Worm (Caenorhabditis elegans): ENCODE data around the gene K12H4.2.

- TF ChIP-seq pha-4 (tag; optimal IDR thresholded peaks at IDR 0.05) (no peak), lin-35 (GFP tag; optimal IDR thresholded peaks at IDR 0.05) (no peak), unc-62 (GFP tag; optimal IDR thresholded peaks at IDR 0.05) (no peak), ets-4 (GFP tag; optimal IDR thresholded peaks at IDR 0.05) (no peak), unc-130 (GFP tag; optimal IDR thresholded peaks at IDR 0.05) (no peak), F22D6.2 (tag; optimal IDR thresholded peaks at IDR 0.05) (no peak), dpl-1 (GFP tag; optimal IDR thresholded peaks at IDR 0.05) (no peak), Y56A3A.18 (GFP tag; IDR thresholded peaks at IDR 0.05) (no peak), dpff-1 (tag; optimal IDR thresholded peaks at IDR 0.05) (no peak), tbp1 (GFP tag; optimal IDR thresholded peaks at IDR 0.05) (no peak), ztf-25 (GFP tag; IDR thresholded peaks at IDR 0.05) (no peak), cebp-1 (GFP tag; IDR thresholded peaks at IDR 0.05) (no peak), cebp-1 (tag; optimal IDR thresholded peaks at IDR 0.05) (no peak)
These were observed 11.5 kb upstream of the K12H4.2 start for ce11 chrIII:8036050-8036449.
